Worm (Caenorhabditis elegans) whole organism, L3 larva: ENCODE results near the gene nspg-13.
A peak's percentile ranks its signal among the peaks of the same experiment; 100 is the strongest.

Experiments used
- R02D3.7 ChIP-seq: fragments of 150-350 bp; optimal IDR thresholded peaks from 2 replicates; lab custom pipeline; 2014; ENCODE audit warnings: missing biosample characterization, missing genetic modification characterization
- ZK546.5 ChIP-seq: sonication (generic microtip); optimal IDR thresholded peaks from 2 replicates; lab custom pipeline; 2017; ENCODE audit warnings: missing biosample characterization, missing genetic modification characterization
- aly-2 ChIP-seq: fragments of 150-350 bp; optimal IDR thresholded peaks from 2 replicates; lab custom pipeline; 2014; ENCODE audit warnings: missing biosample characterization, missing genetic modification characterization
- ama-1 ChIP-seq: fragments of 150-350 bp; optimal IDR thresholded peaks from 2 replicates; lab custom pipeline; 2018
- ceh-9 ChIP-seq: sonication (generic microtip); optimal IDR thresholded peaks from 2 replicates; lab custom pipeline; 2018; ENCODE audit warnings: missing biosample characterization, missing genetic modification characterization
- daf-12 ChIP-seq: fragments of 150-350 bp; optimal IDR thresholded peaks from 2 replicates; lab custom pipeline; 2014; ENCODE audit warnings: missing biosample characterization, missing genetic modification reagents, missing genetic modification characterization
- egl-27 ChIP-seq: sonication (generic microtip); optimal IDR thresholded peaks from 4 replicates; lab custom pipeline; 2017; ENCODE audit warnings: missing biosample characterization, missing genetic modification reagents, missing genetic modification characterization
- egl-5 ChIP-seq: fragments of 150-350 bp; optimal IDR thresholded peaks from 2 replicates; lab custom pipeline; 2017; ENCODE audit warnings: missing biosample characterization, missing genetic modification reagents, missing genetic modification characterization, inconsistent platforms
- elt-1 ChIP-seq: fragments of 150-350 bp; optimal IDR thresholded peaks from 2 replicates; lab custom pipeline; 2014; ENCODE audit warnings: missing biosample characterization, missing genetic modification characterization
- elt-2 ChIP-seq: sonication (generic microtip); optimal IDR thresholded peaks from 2 replicates; lab custom pipeline; 2016; ENCODE audit warnings: missing genetic modification reagents, mild to moderate bottlenecking, missing genetic modification characterization, missing compliant biosample characterization
- elt-3 ChIP-seq, 3 experiments: fragments of 150-350 bp in 1 of 3; sonication (generic microtip) in 2 of 3; optimal IDR thresholded peaks; 2 replicates in 2 of 3; 4 replicates in 1 of 3; lab custom pipeline; 2014 to 2017; ENCODE audit warnings: missing biosample characterization in 3 of 3, missing genetic modification characterization in 3 of 3
- fkh-10 ChIP-seq: sonication (generic microtip); optimal IDR thresholded peaks from 2 replicates; lab custom pipeline; 2017; ENCODE audit warnings: missing biosample characterization, missing genetic modification reagents, missing genetic modification characterization
- fos-1 ChIP-seq: fragments of 150-350 bp; optimal IDR thresholded peaks from 2 replicates; lab custom pipeline; 2014; ENCODE audit warnings: missing biosample characterization, missing genetic modification characterization
- hmg-11 ChIP-seq: sonication (generic microtip); optimal IDR thresholded peaks from 2 replicates; lab custom pipeline; 2016; ENCODE audit warnings: missing genetic modification characterization, missing compliant biosample characterization
- jun-1 ChIP-seq: fragments of 150-350 bp; optimal IDR thresholded peaks from 2 replicates; lab custom pipeline; 2014; ENCODE audit warnings: missing biosample characterization, missing genetic modification reagents, missing genetic modification characterization
- lin-15B ChIP-seq: fragments of 150-350 bp; optimal IDR thresholded peaks from 2 replicates; lab custom pipeline; 2014; ENCODE audit warnings: missing biosample characterization, missing genetic modification characterization
- lin-39 ChIP-seq: fragments of 150-350 bp; optimal IDR thresholded peaks from 2 replicates; lab custom pipeline; 2018; ENCODE audit warnings: missing biosample characterization, missing genetic modification reagents, missing genetic modification characterization
- lsy-12 ChIP-seq: sonication (generic microtip); optimal IDR thresholded peaks from 2 replicates; lab custom pipeline; 2016; ENCODE audit warnings: mild to moderate bottlenecking, missing genetic modification characterization, missing compliant biosample characterization
- mdl-1 ChIP-seq: fragments of 150-350 bp; optimal IDR thresholded peaks from 2 replicates; lab custom pipeline; 2014; ENCODE audit warnings: missing biosample characterization, missing genetic modification characterization
- mml-1 ChIP-seq: fragments of 150-350 bp; sonication (generic microtip); optimal IDR thresholded peaks from 3 replicates; lab custom pipeline; 2014; ENCODE audit warnings: missing biosample characterization, missing genetic modification characterization
- nfya-1 ChIP-seq: sonication (generic microtip); optimal IDR thresholded peaks from 2 replicates; lab custom pipeline; 2017; ENCODE audit warnings: missing genetic modification characterization, mild to moderate bottlenecking, missing compliant biosample characterization, antibody characterized with exemption, moderate library complexity; ENCODE audit not compliant: insufficient read depth
- nhr-11 ChIP-seq: fragments of 150-350 bp; optimal IDR thresholded peaks from 2 replicates; lab custom pipeline; 2014; ENCODE audit warnings: missing biosample characterization, missing genetic modification characterization
- nhr-12 ChIP-seq: fragments of 150-350 bp; optimal IDR thresholded peaks from 2 replicates; lab custom pipeline; 2014; ENCODE audit warnings: missing biosample characterization, missing genetic modification characterization
- nhr-237 ChIP-seq: fragments of 150-350 bp; optimal IDR thresholded peaks from 2 replicates; lab custom pipeline; 2014; ENCODE audit warnings: missing biosample characterization, missing genetic modification characterization
- nhr-25 ChIP-seq: sonication (generic microtip); optimal IDR thresholded peaks from 2 replicates; lab custom pipeline; 2017; ENCODE audit warnings: missing biosample characterization, missing genetic modification characterization
- nhr-28 ChIP-seq: fragments of 150-350 bp; optimal IDR thresholded peaks from 2 replicates; lab custom pipeline; 2014; ENCODE audit warnings: missing biosample characterization, missing genetic modification characterization
- nhr-67 ChIP-seq: fragments of 150-350 bp; optimal IDR thresholded peaks from 2 replicates; lab custom pipeline; 2014; ENCODE audit warnings: missing biosample characterization, missing genetic modification characterization
- nhr-77 ChIP-seq: fragments of 150-350 bp; optimal IDR thresholded peaks from 2 replicates; lab custom pipeline; 2014; ENCODE audit warnings: missing biosample characterization, missing genetic modification characterization
- pha-4 ChIP-seq: fragments of 150-350 bp; optimal IDR thresholded peaks from 2 replicates; lab custom pipeline; 2014; ENCODE audit warnings: missing biosample characterization, missing genetic modification reagents, missing genetic modification characterization
- pqm-1 ChIP-seq: fragments of 150-350 bp; optimal IDR thresholded peaks from 2 replicates; lab custom pipeline; 2017; ENCODE audit warnings: missing biosample characterization, missing genetic modification characterization, inconsistent platforms
- skn-1 ChIP-seq: fragments of 150-350 bp; optimal IDR thresholded peaks from 2 replicates; lab custom pipeline; 2014; ENCODE audit warnings: missing biosample characterization, missing genetic modification characterization
- snpc-4 ChIP-seq: fragments of 150-350 bp; optimal IDR thresholded peaks from 2 replicates; lab custom pipeline; 2014; ENCODE audit warnings: missing biosample characterization, missing genetic modification characterization
- unc-62 ChIP-seq: fragments of 150-350 bp; sonication (generic microtip); optimal IDR thresholded peaks from 4 replicates; lab custom pipeline; 2014; ENCODE audit warnings: missing biosample characterization, missing genetic modification reagents, missing genetic modification characterization
- ztf-11 ChIP-seq: fragments of 150-350 bp; optimal IDR thresholded peaks from 2 replicates; lab custom pipeline; 2014; ENCODE audit warnings: missing biosample characterization, missing genetic modification characterization
- ztf-4 ChIP-seq: fragments of 150-350 bp; optimal IDR thresholded peaks from 2 replicates; lab custom pipeline; 2014; ENCODE audit warnings: missing biosample characterization, missing genetic modification characterization

nspg-13 gene

ce11 chrX:5248754-5249153 is 6.2 kb upstream of the nspg-13 start:
- TF ChIP-seq aly-2 (tag; lab: Kevin White, UChicago) (no peak), ztf-4 (no peak), daf-12 (tag; lab: Kevin White, UChicago) (no peak), skn-1 (no peak), egl-27 (tag; lab: Kevin White, UChicago) (no peak), fkh-10 (GFP tag; lab: Kevin White, UChicago) (no peak), jun-1 (tag; lab: Kevin White, UChicago) (no peak), nfya-1 (tag; lab: Kevin White, UChicago) (no peak), egl-5 (tag; lab: Kevin White, UChicago) (no peak)

ce11 chrX:5249603-5250002 is 5.4 kb upstream of the nspg-13 start, which contains the start of gene Y34B4A.10:
Gene Y34B4A.10 (plus strand): TSS chrX:5249903.
- TF ChIP-seq elt-3 (tag; optimal IDR thresholded peaks at IDR 0.05; lab: Kevin White, UChicago): no peak
- no peak for TF ChIP-seq ama-1 (lab: Kevin White, UChicago)
- no peak for TF ChIP-seq fos-1 (tag; lab: Kevin White, UChicago)
- TF ChIP-seq ztf-11 (tag; lab: Kevin White, UChicago): no peak
- no peak for TF ChIP-seq hmg-11 (tag; lab: Kevin White, UChicago)
- no peak for TF ChIP-seq snpc-4

ce11 chrX:5252798-5253197 is 2.2 kb upstream of the nspg-13 start, which contains the start of gene nspg-14:
Gene nspg-14 (plus strand): TSS chrX:5253047.
- TF ChIP-seq nhr-28 (tag; lab: Kevin White, UChicago): no peak
- TF ChIP-seq nhr-12 (tag; lab: Kevin White, UChicago): no peak
- TF ChIP-seq mdl-1 (tag; lab: Kevin White, UChicago): no peak
- no peak for TF ChIP-seq ztf-4
- peak; percentile 32 for TF ChIP-seq pha-4
- TF ChIP-seq lsy-12 (tag; lab: Kevin White, UChicago): no peak
- TF ChIP-seq hmg-11 (tag; lab: Kevin White, UChicago): no peak
- TF ChIP-seq ZK546.5 (tag; lab: Kevin White, UChicago): no peak
- no peak for TF ChIP-seq egl-5 (tag; lab: Kevin White, UChicago)
- TF ChIP-seq jun-1 (tag; lab: Kevin White, UChicago): no peak
- no peak for TF ChIP-seq R02D3.7 (tag; lab: Kevin White, UChicago)
- no peak for TF ChIP-seq nfya-1 (tag; lab: Kevin White, UChicago)
- TF ChIP-seq lin-15B (tag; lab: Kevin White, UChicago): no peak
- peak; percentile 72 for TF ChIP-seq pqm-1 (tag; lab: Kevin White, UChicago)
- no peak for TF ChIP-seq lin-39
- peak; percentile 84 for TF ChIP-seq elt-2 (tag; lab: Kevin White, UChicago)
- no peak for TF ChIP-seq unc-62 (GFP tag; lab: Kevin White, UChicago)
- TF ChIP-seq nhr-11 (tag; lab: Kevin White, UChicago): no peak
- no peak for TF ChIP-seq nhr-237
- TF ChIP-seq ama-1 (lab: Kevin White, UChicago): no peak
- no peak for TF ChIP-seq ceh-9 (tag; lab: Kevin White, UChicago)
- TF ChIP-seq mml-1 (tag; lab: Kevin White, UChicago): no peak
- TF ChIP-seq nhr-77 (tag; lab: Kevin White, UChicago): no peak

ce11 chrX:5255320-5255719 is 326 bp downstream of the nspg-13 start:
- TF ChIP-seq nhr-28 (tag; lab: Kevin White, UChicago) (no peak), R02D3.7 (tag; lab: Kevin White, UChicago) (no peak), elt-1 (tag; lab: Kevin White, UChicago) (no peak), elt-2 (tag; lab: Kevin White, UChicago) (peak; percentile 73), aly-2 (tag; lab: Kevin White, UChicago) (no peak), nhr-67 (tag; lab: Kevin White, UChicago) (no peak), unc-62 (GFP tag; lab: Kevin White, UChicago) (no peak), daf-12 (tag; lab: Kevin White, UChicago) (no peak), ama-1 (lab: Kevin White, UChicago) (no peak)
- TF ChIP-seq, all 47 proteins: peak for 1

- TF ChIP-seq lsy-12 (tag; lab: Kevin White, UChicago) (no peak), mdl-1 (tag; lab: Kevin White, UChicago) (no peak), elt-2 (tag; lab: Kevin White, UChicago) (peak; percentile 44), nhr-25 (no peak), fos-1 (tag; lab: Kevin White, UChicago) (no peak)
Observed at ce11 chrX:5256999-5257398, 2.0 kb downstream of the nspg-13 start, which contains the start of gene nspg-12. Gene nspg-12 (plus strand): TSS chrX:5257299.
